Worm (Caenorhabditis elegans) whole organism, L3 larva: Measurements from ENCODE around the gene nspg-1.

Experiments
- mdl-1 ChIP-seq: fragments of 150-350 bp; optimal IDR thresholded peaks from 2 replicates; lab custom pipeline; 2014; ENCODE audit warnings: missing biosample characterization, missing genetic modification characterization
- nhr-76 ChIP-seq: fragments of 150-350 bp; sonication (generic microtip); optimal IDR thresholded peaks from 5 replicates; lab custom pipeline; 2014; ENCODE audit warnings: missing biosample characterization, missing genetic modification characterization
- pqm-1 ChIP-seq: fragments of 150-350 bp; optimal IDR thresholded peaks from 2 replicates; lab custom pipeline; 2017; ENCODE audit warnings: missing biosample characterization, missing genetic modification characterization, inconsistent platforms
- tbx-2 ChIP-seq: sonication (generic microtip); optimal IDR thresholded peaks from 2 replicates; lab custom pipeline; 2016; ENCODE audit warnings: mild to moderate bottlenecking, missing genetic modification characterization, missing compliant biosample characterization
- ztf-4 ChIP-seq: fragments of 150-350 bp; optimal IDR thresholded peaks from 2 replicates; lab custom pipeline; 2014; ENCODE audit warnings: missing biosample characterization, missing genetic modification characterization

ce11 chrV:12814022-12814421, 53.9 kb downstream of the nspg-1 start, which contains the start of gene ZC443.3:
- TF ChIP-seq ztf-4, result no peak
- TF ChIP-seq tbx-2 (tag; lab: Kevin White, UChicago), result no peak
- TF ChIP-seq pqm-1 (tag; lab: Kevin White, UChicago), result no peak
- no peak for TF ChIP-seq nhr-76 (tag; lab: Kevin White, UChicago)
- no peak for TF ChIP-seq mdl-1 (tag; lab: Kevin White, UChicago)
